Worm (Caenorhabditis elegans): ENCODE data around the gene elc-1.
A peak's percentile ranks its signal among the peaks of the same experiment; 100 is the strongest.

DNA sequence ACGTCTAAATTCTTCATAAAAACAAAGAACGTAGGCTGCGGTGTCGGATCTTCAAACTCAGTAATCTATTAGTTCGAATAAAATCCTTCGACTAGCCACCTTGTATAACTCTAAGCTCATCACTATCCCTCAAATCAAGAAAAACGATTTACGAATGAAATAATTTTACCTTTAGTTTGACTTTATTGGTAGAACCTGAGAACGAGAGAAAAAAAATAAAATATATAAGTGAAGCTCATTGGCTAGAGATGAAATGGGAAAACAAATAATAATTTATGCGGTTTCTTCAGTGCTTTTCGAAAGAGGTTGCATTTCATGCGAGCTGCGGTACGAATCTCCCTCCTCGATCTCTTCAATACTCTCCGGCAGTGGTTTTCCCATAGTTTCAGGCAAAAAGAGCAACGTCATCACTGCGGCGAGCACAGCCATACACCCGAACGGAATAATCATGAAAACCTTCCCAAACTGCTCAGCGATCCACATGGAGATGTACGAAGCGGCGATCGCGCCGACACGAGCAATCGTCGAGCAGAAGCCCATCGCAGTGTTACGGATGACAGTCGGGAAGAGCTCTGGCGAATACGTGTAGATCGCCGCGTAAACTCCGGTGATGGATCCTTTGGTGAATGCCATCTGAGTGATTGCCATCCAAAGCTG is 2.8 kb upstream of the elc-1 start:
- TF ChIP-seq pqm-1 (tag; optimal IDR thresholded peaks at IDR 0.05), result no peak
- peak; percentile 31 for TF ChIP-seq lin-13 (GFP tag; optimal IDR thresholded peaks at IDR 0.05)
- no peak for TF ChIP-seq skn-1 (tag; optimal IDR thresholded peaks at IDR 0.05)
- TF ChIP-seq ztf-11 (tag; optimal IDR thresholded peaks at IDR 0.05), result no peak
- TF ChIP-seq efl-1 (optimal IDR thresholded peaks at IDR 0.05), result peak; percentile 10 to 13
- TF ChIP-seq efl-1 (GFP tag; optimal IDR thresholded peaks at IDR 0.05 in 1 of 2), result peak in 1 of 2 experiments; percentile 92
- no peak for TF ChIP-seq unc-62 (GFP tag; optimal IDR thresholded peaks at IDR 0.05)
- TF ChIP-seq lin-14 (GFP tag; optimal IDR thresholded peaks at IDR 0.05), result peak; percentile 36
- peak in 1 of 3 experiments; percentile 11 for TF ChIP-seq ceh-82 (tag; optimal IDR thresholded peaks at IDR 0.05)
- TF ChIP-seq ztf-4 (tag; optimal IDR thresholded peaks at IDR 0.05), result peak; percentile 85
- peak; percentile 35 for TF ChIP-seq fos-1 (tag; optimal IDR thresholded peaks at IDR 0.05)
- TF ChIP-seq lin-39 (tag; optimal IDR thresholded peaks at IDR 0.05), result peak; percentile 29
- peak in 2 of 6 experiments; percentile 6 to 15 for TF ChIP-seq elt-3 (tag; optimal IDR thresholded peaks at IDR 0.05)
- TF ChIP-seq aha-1 (tag; optimal IDR thresholded peaks at IDR 0.05), result no peak

All from whole organism, L1 larva.